Fruit fly (Drosophila melanogaster): Measurements from ENCODE around the gene CG15772.

The CG15772 gene

DNA sequence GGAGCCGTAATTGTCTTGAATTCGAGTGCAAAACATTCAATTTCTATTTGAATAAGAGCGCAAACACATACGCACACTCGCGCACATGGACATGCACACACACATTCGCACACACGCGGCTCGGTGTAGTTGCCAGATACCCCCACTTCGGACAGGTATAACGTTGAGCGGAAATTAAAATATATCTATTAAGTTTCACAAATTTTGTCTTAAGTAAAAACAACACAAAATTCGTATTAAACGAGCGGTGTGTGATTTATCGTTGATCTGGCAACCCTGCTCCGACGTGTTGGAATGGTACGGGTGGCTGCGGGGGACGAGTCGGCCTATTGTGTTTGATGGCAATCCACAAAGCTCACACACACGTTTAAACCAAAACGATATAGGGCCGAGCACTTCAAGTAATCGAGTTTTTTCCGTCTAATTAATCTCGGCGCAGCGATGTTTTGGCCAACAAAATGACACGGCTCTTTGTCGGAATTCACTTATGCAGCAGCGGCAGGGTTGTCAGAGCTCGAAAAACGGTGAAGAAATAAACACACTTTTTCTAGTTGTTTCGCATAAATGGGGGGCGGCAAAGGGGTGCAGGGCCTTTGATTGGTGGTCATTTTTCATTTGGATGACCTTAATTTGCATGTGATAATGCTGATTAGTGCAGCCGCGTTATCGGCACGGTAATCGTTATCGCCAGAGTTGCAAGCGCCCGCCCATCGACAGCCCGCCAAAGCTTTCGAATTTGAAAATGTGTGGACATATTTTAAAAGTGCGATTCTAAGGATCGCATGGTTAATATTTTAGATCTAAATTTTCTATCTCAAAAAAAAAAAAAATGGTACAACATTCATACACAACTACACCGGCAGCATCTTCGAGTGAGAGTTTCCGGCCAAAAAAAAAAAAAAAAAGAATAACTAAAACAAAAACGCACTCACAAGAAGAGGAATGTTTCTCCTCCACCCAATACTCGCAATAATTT is 5.9 kb upstream of the CG15772 start:
- peak; percentile 88 for TF ChIP-seq Eip78C (GFP tag)
- peak; percentile 45 to 72 for TF ChIP-seq ss (GFP tag; optimal IDR thresholded peaks at IDR 0.05)
- peak; percentile 38 for TF ChIP-seq Smox (GFP tag; optimal IDR thresholded peaks at IDR 0.05)
- TF ChIP-seq OdsH (GFP tag; optimal IDR thresholded peaks at IDR 0.05): peak; percentile 73
- TF ChIP-seq fd59A (GFP tag; optimal IDR thresholded peaks at IDR 0.05): peak; percentile 63
- TF ChIP-seq CG1621 (tag; optimal IDR thresholded peaks at IDR 0.05): peak; percentile 73
- TF ChIP-seq CG8319 (GFP tag; optimal IDR thresholded peaks at IDR 0.05): peak; percentile 33
- peak; percentile 83 for TF ChIP-seq pdm3 (GFP tag; optimal IDR thresholded peaks at IDR 0.05)
- TF ChIP-seq salr (GFP tag; optimal IDR thresholded peaks at IDR 0.05): peak; percentile 34 to 53
- TF ChIP-seq Lpt (GFP tag; optimal IDR thresholded peaks at IDR 0.05): peak; percentile 58
- TF ChIP-seq CG6163 (GFP tag; IDR thresholded peaks at IDR 0.05): peak; percentile 90
- peak; percentile 38 for TF ChIP-seq CG11762 (GFP tag; optimal IDR thresholded peaks at IDR 0.05; ENCODE audit: insufficient read depth)
- TF ChIP-seq CG8632 (GFP tag; optimal IDR thresholded peaks at IDR 0.05): peak; percentile 55
- TF ChIP-seq CG11902 (GFP tag; optimal IDR thresholded peaks at IDR 0.05): peak; percentile 73
- TF ChIP-seq dac (GFP tag; optimal IDR thresholded peaks at IDR 0.05): peak; percentile 56
- TF ChIP-seq Eip93F (GFP tag; optimal IDR thresholded peaks at IDR 0.05): peak; percentile 56
- peak; percentile 67 for TF ChIP-seq CG3919 (GFP tag; optimal IDR thresholded peaks at IDR 0.05)
- peak; percentile 75 for TF ChIP-seq CG6792 (GFP tag; optimal IDR thresholded peaks at IDR 0.05)
- TF ChIP-seq CG3032 (tag; optimal IDR thresholded peaks at IDR 0.05): peak; percentile 66
- TF ChIP-seq Sox15 (GFP tag; optimal IDR thresholded peaks at IDR 0.05): peak; percentile 40
- peak; percentile 79 for TF ChIP-seq CG6276 (GFP tag; optimal IDR thresholded peaks at IDR 0.05)
- TF ChIP-seq CG31627 (GFP tag; optimal IDR thresholded peaks at IDR 0.05): peak; percentile 71
- peak; percentile 66 for TF ChIP-seq Gug (GFP tag; IDR thresholded peaks at IDR 0.05)
- peak; percentile 76 for TF ChIP-seq lz (GFP tag; optimal IDR thresholded peaks at IDR 0.05)
- TF ChIP-seq CG16779 (tag; optimal IDR thresholded peaks at IDR 0.05): peak; percentile 43
- peak; percentile 65 for TF ChIP-seq Hr39 (GFP tag; optimal IDR thresholded peaks at IDR 0.05)
- TF ChIP-seq spab (GFP tag; optimal IDR thresholded peaks at IDR 0.05): peak; percentile 57
- TF ChIP-seq eg (GFP tag; IDR thresholded peaks at IDR 0.05): peak; percentile 88
- TF ChIP-seq CG34406 (GFP tag; optimal IDR thresholded peaks at IDR 0.05): peak; percentile 77
- TF ChIP-seq fd85E (GFP tag; optimal IDR thresholded peaks at IDR 0.05): peak; percentile 17
- TF ChIP-seq CG15336 (GFP tag; IDR thresholded peaks at IDR 0.05): peak; percentile 74
- peak; percentile 48 for TF ChIP-seq dsx (GFP tag; optimal IDR thresholded peaks at IDR 0.05; ENCODE audit: poor library complexity, severe bottlenecking)
- peak; percentile 58 for TF ChIP-seq CG4318 (GFP tag; optimal IDR thresholded peaks at IDR 0.05)
- TF ChIP-seq esn (GFP tag; optimal IDR thresholded peaks at IDR 0.05): peak; percentile 70
- TF ChIP-seq CG10631 (GFP tag; optimal IDR thresholded peaks at IDR 0.05): peak; percentile 75
- TF ChIP-seq CG7368 (GFP tag; optimal IDR thresholded peaks at IDR 0.05): peak; percentile 53
- TF ChIP-seq Met (GFP tag; optimal IDR thresholded peaks at IDR 0.05): peak; percentile 74
- TF ChIP-seq Hr38 (GFP tag; optimal IDR thresholded peaks at IDR 0.05): no peak
- TF ChIP-seq fkh (GFP tag; optimal IDR thresholded peaks at IDR 0.05): peak; percentile 81
- TF ChIP-seq acj6 (GFP tag; optimal IDR thresholded peaks at IDR 0.05): peak; percentile 70
- peak; percentile 72 for TF ChIP-seq Hr4 (GFP tag; optimal IDR thresholded peaks at IDR 0.05)
- TF ChIP-seq Ets96B (tag; optimal IDR thresholded peaks at IDR 0.05): peak; percentile 57
- TF ChIP-seq net (GFP tag; optimal IDR thresholded peaks at IDR 0.05): peak; percentile 66
- TF ChIP-seq CG6854 (GFP tag; optimal IDR thresholded peaks at IDR 0.05): no peak
- TF ChIP-seq CG11294 (GFP tag; IDR thresholded peaks at IDR 0.05): peak; percentile 60
- TF ChIP-seq CG32006 (GFP tag; optimal IDR thresholded peaks at IDR 0.05): peak; percentile 79
- peak; percentile 37 for TF ChIP-seq CG9139 (GFP tag; optimal IDR thresholded peaks at IDR 0.05)
- TF ChIP-seq Sox102F (GFP tag; optimal IDR thresholded peaks at IDR 0.05): peak; percentile 65
- TF ChIP-seq Ets21C (GFP tag; optimal IDR thresholded peaks at IDR 0.05): peak; percentile 75
